Fruit fly (Drosophila melanogaster): ENCODE data around the gene CG2217.

CG2217 gene

dm6 chr3R:30386759-30387437 lies 35.9 kb downstream of the CG2217 start:
- no peak for TF ChIP-seq CG8478 (optimal IDR thresholded peaks at IDR 0.05)
- no peak for TF ChIP-seq usp (GFP tag; optimal IDR thresholded peaks at IDR 0.05)
- no peak for TF ChIP-seq pan (optimal IDR thresholded peaks at IDR 0.05)
- no peak for TF ChIP-seq Dll (optimal IDR thresholded peaks at IDR 0.05)
- TF ChIP-seq EcR (GFP tag; optimal IDR thresholded peaks at IDR 0.05) = no peak
- no peak for TF ChIP-seq psq (optimal IDR thresholded peaks at IDR 0.05)

dm6 chr3R:30385531-30385930 lies 37.2 kb downstream of the CG2217 start:
- TF ChIP-seq EcR (GFP tag; optimal IDR thresholded peaks at IDR 0.05) (no peak), psq (optimal IDR thresholded peaks at IDR 0.05) (no peak), pan (optimal IDR thresholded peaks at IDR 0.05) (no peak), CG8478 (optimal IDR thresholded peaks at IDR 0.05) (no peak), usp (GFP tag; optimal IDR thresholded peaks at IDR 0.05) (no peak), Dll (optimal IDR thresholded peaks at IDR 0.05) (no peak)

dm6 chr3R:30383181-30383580 lies 39.6 kb downstream of the CG2217 start:
- TF ChIP-seq CG8478 (optimal IDR thresholded peaks at IDR 0.05) = no peak
- TF ChIP-seq EcR (GFP tag; optimal IDR thresholded peaks at IDR 0.05) = no peak
- TF ChIP-seq usp (GFP tag; optimal IDR thresholded peaks at IDR 0.05) = no peak
- no peak for TF ChIP-seq pan (optimal IDR thresholded peaks at IDR 0.05)
- no peak for TF ChIP-seq Dll (optimal IDR thresholded peaks at IDR 0.05)
- no peak for TF ChIP-seq psq (optimal IDR thresholded peaks at IDR 0.05)
